Fruit fly (Drosophila melanogaster) whole organism, embryonic: Measurements from ENCODE around the gene Pgd.

Experiments
- CG10321 ChIP-seq: fragments of 200-800 bp; sonication (Bioruptor generic); IDR thresholded peaks from 2 replicates; pipeline ENCODE4 v1.3.6; 2022; ENCODE audit warnings: missing biosample characterization, missing genetic modification characterization
- CG10565 ChIP-seq: fragments of 200-800 bp; sonication (Bioruptor generic); optimal IDR thresholded peaks from 3 replicates; lab custom pipeline; 2016; ENCODE audit warnings: missing biosample characterization, mild to moderate bottlenecking, missing genetic modification characterization
- CG14014 ChIP-seq: fragments of 200-800 bp; sonication (Bioruptor generic); IDR thresholded peaks from 2 replicates; pipeline ENCODE4 v1.3.6; 2022; ENCODE audit warnings: missing biosample characterization, missing genetic modification characterization
- CG14710 ChIP-seq: fragments of 200-800 bp; sonication (Bioruptor generic); optimal IDR thresholded peaks from 3 replicates; lab custom pipeline; 2019; ENCODE audit warnings: missing biosample characterization, mild to moderate bottlenecking, missing genetic modification characterization, moderate library complexity
- CG15073 ChIP-seq: fragments of 200-800 bp; sonication (Bioruptor generic); optimal IDR thresholded peaks from 2 replicates; lab custom pipeline; 2016; ENCODE audit warnings: missing biosample characterization, missing genetic modification characterization
- CG15269 ChIP-seq: fragments of 200-800 bp; sonication (Bioruptor generic); optimal IDR thresholded peaks from 2 replicates; lab custom pipeline; 2018; ENCODE audit warnings: missing biosample characterization, mild to moderate bottlenecking, missing genetic modification characterization, moderate library complexity
- CG15601 ChIP-seq: fragments of 200-800 bp; sonication (Bioruptor generic); optimal IDR thresholded peaks from 3 replicates; lab custom pipeline; 2019; ENCODE audit warnings: missing biosample characterization, mild to moderate bottlenecking, missing genetic modification characterization, moderate library complexity
- CG17186 ChIP-seq: fragments of 200-800 bp; sonication (Bioruptor generic); optimal IDR thresholded peaks from 3 replicates; lab custom pipeline; 2017; ENCODE audit warnings: missing biosample characterization, missing genetic modification reagents, missing genetic modification characterization
- CG18599 ChIP-seq: fragments of 200-800 bp; sonication (Bioruptor generic); optimal IDR thresholded peaks from 3 replicates; lab custom pipeline; 2017; ENCODE audit warnings: missing biosample characterization, missing genetic modification characterization, mild to moderate bottlenecking, moderate library complexity, missing genetic modification reagents
- CG2199 ChIP-seq: fragments of 200-800 bp; sonication (Bioruptor generic); IDR thresholded peaks from 3 replicates; pipeline ENCODE4 v1.3.6; 2022; ENCODE audit warnings: missing biosample characterization, missing genetic modification characterization
- CG30020 ChIP-seq: fragments of 200-800 bp; optimal IDR thresholded peaks from 2 replicates; lab custom pipeline; 2019; ENCODE audit warnings: missing biosample characterization, mild to moderate bottlenecking, missing genetic modification characterization, moderate library complexity
- CG3407 ChIP-seq: fragments of 200-800 bp; sonication (Bioruptor generic); optimal IDR thresholded peaks from 2 replicates; lab custom pipeline; 2018; ENCODE audit warnings: missing biosample characterization, mild to moderate bottlenecking, missing genetic modification characterization
- CG3995 ChIP-seq: fragments of 200-800 bp; sonication (Bioruptor generic); optimal IDR thresholded peaks from 3 replicates; lab custom pipeline; 2016; ENCODE audit warnings: missing biosample characterization, missing genetic modification characterization
- CG6272 ChIP-seq: fragments of 200-800 bp; sonication (Bioruptor generic); IDR thresholded peaks from 2 replicates; pipeline ENCODE4 v1.3.6; 2022; ENCODE audit warnings: missing biosample characterization, missing genetic modification characterization
- CG7987 ChIP-seq: fragments of 200-800 bp; sonication (Bioruptor generic); optimal IDR thresholded peaks from 2 replicates; lab custom pipeline; 2018; ENCODE audit warnings: missing biosample characterization, mild to moderate bottlenecking, missing genetic modification characterization, moderate library complexity
- CG8281 ChIP-seq: fragments of 200-800 bp; sonication (Bioruptor generic); optimal IDR thresholded peaks from 2 replicates; lab custom pipeline; 2018; ENCODE audit warnings: missing biosample characterization, mild to moderate bottlenecking, missing genetic modification characterization, moderate library complexity
- CG8388 ChIP-seq: fragments of 200-800 bp; sonication (Bioruptor generic); optimal IDR thresholded peaks from 2 replicates; lab custom pipeline; 2019; ENCODE audit warnings: missing biosample characterization, mild to moderate bottlenecking, missing genetic modification characterization, moderate library complexity
- CG8765 ChIP-seq: fragments of 200-800 bp; sonication (Bioruptor generic); IDR thresholded peaks from 2 replicates; pipeline ENCODE4 v1.3.6; 2022; ENCODE audit warnings: missing biosample characterization, missing genetic modification characterization
- CG9727 ChIP-seq: fragments of 200-800 bp; sonication (Bioruptor generic); optimal IDR thresholded peaks from 3 replicates; lab custom pipeline; 2017; ENCODE audit warnings: missing biosample characterization, mild to moderate bottlenecking, missing genetic modification characterization
- Dll ChIP-seq: fragments of 200-800 bp; sonication (Bioruptor generic); IDR thresholded peaks from 4 replicates; pipeline ENCODE4 v1.3.6; 2022; ENCODE audit warnings: missing biosample characterization, missing genetic modification characterization; ENCODE audit not compliant: partially characterized antibody
- Dref ChIP-seq: fragments of 200-800 bp; sonication (Bioruptor generic); IDR thresholded peaks from 2 replicates; pipeline ENCODE4 v1.3.6; 2022; ENCODE audit warnings: missing biosample characterization, missing genetic modification characterization
- Gug ChIP-seq: fragments of 200-800 bp; sonication (Bioruptor generic); IDR thresholded peaks from 4 replicates; pipeline ENCODE4 v1.3.6; 2022; ENCODE audit warnings: missing biosample characterization, missing genetic modification characterization
- Kr ChIP-seq: fragments of 200-800 bp; sonication (Bioruptor generic); optimal IDR thresholded peaks from 2 replicates; lab custom pipeline; 2017; ENCODE audit warnings: missing biosample characterization, mild to moderate bottlenecking, missing genetic modification characterization
- MBD-R2 ChIP-seq: fragments of 200-800 bp; sonication (Bioruptor generic); IDR thresholded peaks from 2 replicates; pipeline ENCODE4 v1.3.6; 2022; ENCODE audit warnings: missing biosample characterization, missing genetic modification characterization
- Nf-YA ChIP-seq: fragments of 200-800 bp; sonication (Bioruptor generic); IDR thresholded peaks from 2 replicates; pipeline ENCODE4 v1.3.6; 2022; ENCODE audit warnings: missing biosample characterization, missing genetic modification characterization
- Nf-YB ChIP-seq: fragments of 200-800 bp; sonication (Bioruptor generic); optimal IDR thresholded peaks from 3 replicates; lab custom pipeline; 2019; ENCODE audit warnings: missing biosample characterization, mild to moderate bottlenecking, missing genetic modification characterization, moderate library complexity
- Oaz ChIP-seq: fragments of 200-800 bp; sonication (Bioruptor generic); IDR thresholded peaks from 2 replicates; pipeline ENCODE4 v1.3.6; 2022; ENCODE audit warnings: missing biosample characterization, missing genetic modification characterization
- Side ChIP-seq: fragments of 200-800 bp; sonication (Bioruptor generic); optimal IDR thresholded peaks from 2 replicates; lab custom pipeline; 2016; ENCODE audit warnings: missing biosample characterization, missing genetic modification characterization
- Ssrp ChIP-seq: fragments of 200-800 bp; sonication (Bioruptor generic); optimal IDR thresholded peaks from 2 replicates; lab custom pipeline; 2018; ENCODE audit warnings: missing biosample characterization, mild to moderate bottlenecking, missing genetic modification characterization, moderate library complexity
- Vsx1 ChIP-seq: fragments of 200-800 bp; sonication (Bioruptor generic); optimal IDR thresholded peaks from 2 replicates; lab custom pipeline; 2017; ENCODE audit warnings: missing biosample characterization, mild to moderate bottlenecking, missing genetic modification characterization, missing genetic modification reagents
- ab ChIP-seq: fragments of 200-800 bp; sonication (Bioruptor generic); optimal IDR thresholded peaks from 2 replicates; lab custom pipeline; 2016; ENCODE audit warnings: missing biosample characterization, missing genetic modification characterization
- aop ChIP-seq: fragments of 200-800 bp; sonication (Bioruptor generic); IDR thresholded peaks from 2 replicates; pipeline ENCODE4 v1.3.6; 2022; ENCODE audit warnings: missing biosample characterization, missing genetic modification characterization
- az2 ChIP-seq: fragments of 200-800 bp; sonication (Bioruptor generic); optimal IDR thresholded peaks from 3 replicates; lab custom pipeline; 2016; ENCODE audit warnings: missing biosample characterization, missing genetic modification characterization
- cato ChIP-seq: fragments of 200-800 bp; sonication (Bioruptor generic); optimal IDR thresholded peaks from 2 replicates; lab custom pipeline; 2016; ENCODE audit warnings: missing biosample characterization, missing genetic modification characterization, borderline replicate concordance
- caup ChIP-seq: fragments of 200-800 bp; sonication (Bioruptor generic); optimal IDR thresholded peaks from 3 replicates; lab custom pipeline; 2017; ENCODE audit warnings: missing biosample characterization, mild to moderate bottlenecking, missing genetic modification characterization, moderate library complexity; ENCODE audit not compliant: severe bottlenecking
- cg ChIP-seq: fragments of 200-800 bp; sonication (Bioruptor generic); optimal IDR thresholded peaks from 3 replicates; lab custom pipeline; 2019; ENCODE audit warnings: missing biosample characterization, mild to moderate bottlenecking, missing genetic modification characterization, moderate library complexity
- ci ChIP-seq: fragments of 200-800 bp; sonication (Bioruptor generic); IDR thresholded peaks from 3 replicates; pipeline ENCODE4 v1.3.6; 2022; ENCODE audit warnings: missing biosample characterization, missing genetic modification characterization
- esg ChIP-seq: fragments of 200-800 bp; sonication (Bioruptor generic); conservative IDR thresholded peaks from 2 replicates; pipeline ENCODE4 v1.3.6; 2022; ENCODE audit warnings: missing biosample characterization, missing genetic modification characterization
- ewg ChIP-seq: fragments of 200-800 bp; sonication (Bioruptor generic); optimal IDR thresholded peaks from 3 replicates; lab custom pipeline; 2017; ENCODE audit warnings: mild to moderate bottlenecking, missing biosample characterization, missing genetic modification reagents, missing genetic modification characterization
- insv ChIP-seq, 2 experiments: fragments of 200-800 bp; sonication (Bioruptor generic); optimal IDR thresholded peaks; 3 replicates each; lab custom pipeline; 2016 to 2018; ENCODE audit warnings: missing biosample characterization in 2 of 2, missing genetic modification characterization in 2 of 2
- jing ChIP-seq: fragments of 200-800 bp; sonication (Bioruptor generic); optimal IDR thresholded peaks from 2 replicates; lab custom pipeline; 2018; ENCODE audit warnings: missing biosample characterization, mild to moderate bottlenecking, missing genetic modification characterization
- psq ChIP-seq: fragments of 200-800 bp; sonication (Bioruptor generic); optimal IDR thresholded peaks from 2 replicates; lab custom pipeline; 2017; ENCODE audit warnings: missing biosample characterization, missing genetic modification characterization
- sens-2 ChIP-seq: fragments of 200-800 bp; sonication (Bioruptor generic); IDR thresholded peaks from 2 replicates; pipeline ENCODE4 v1.3.6; 2022; ENCODE audit warnings: missing biosample characterization, missing genetic modification characterization
- sim ChIP-seq: fragments of 200-800 bp; sonication (Bioruptor generic); IDR thresholded peaks from 2 replicates; pipeline ENCODE4 v1.3.6; 2022; ENCODE audit warnings: missing biosample characterization, missing genetic modification characterization
- tin ChIP-seq: fragments of 200-800 bp; sonication (Bioruptor generic); optimal IDR thresholded peaks from 3 replicates; lab custom pipeline; 2016; ENCODE audit warnings: missing biosample characterization, missing genetic modification characterization
- trh ChIP-seq: fragments of 200-800 bp; sonication (Bioruptor generic); optimal IDR thresholded peaks from 2 replicates; lab custom pipeline; 2016; ENCODE audit warnings: missing biosample characterization, missing genetic modification characterization
- tup ChIP-seq: fragments of 200-800 bp; sonication (Bioruptor generic); optimal IDR thresholded peaks from 2 replicates; lab custom pipeline; 2016; ENCODE audit warnings: missing biosample characterization, mild to moderate bottlenecking, missing genetic modification characterization, moderate library complexity
- z ChIP-seq: fragments of 200-800 bp; sonication (Bioruptor generic); IDR thresholded peaks from 3 replicates; pipeline ENCODE4 v1.3.6; 2022; ENCODE audit warnings: missing biosample characterization, missing genetic modification characterization
- zfh2 ChIP-seq: fragments of 200-800 bp; sonication (Bioruptor generic); optimal IDR thresholded peaks from 2 replicates; lab custom pipeline; 2016; ENCODE audit warnings: missing biosample characterization, missing genetic modification characterization

Pgd gene

DNA sequence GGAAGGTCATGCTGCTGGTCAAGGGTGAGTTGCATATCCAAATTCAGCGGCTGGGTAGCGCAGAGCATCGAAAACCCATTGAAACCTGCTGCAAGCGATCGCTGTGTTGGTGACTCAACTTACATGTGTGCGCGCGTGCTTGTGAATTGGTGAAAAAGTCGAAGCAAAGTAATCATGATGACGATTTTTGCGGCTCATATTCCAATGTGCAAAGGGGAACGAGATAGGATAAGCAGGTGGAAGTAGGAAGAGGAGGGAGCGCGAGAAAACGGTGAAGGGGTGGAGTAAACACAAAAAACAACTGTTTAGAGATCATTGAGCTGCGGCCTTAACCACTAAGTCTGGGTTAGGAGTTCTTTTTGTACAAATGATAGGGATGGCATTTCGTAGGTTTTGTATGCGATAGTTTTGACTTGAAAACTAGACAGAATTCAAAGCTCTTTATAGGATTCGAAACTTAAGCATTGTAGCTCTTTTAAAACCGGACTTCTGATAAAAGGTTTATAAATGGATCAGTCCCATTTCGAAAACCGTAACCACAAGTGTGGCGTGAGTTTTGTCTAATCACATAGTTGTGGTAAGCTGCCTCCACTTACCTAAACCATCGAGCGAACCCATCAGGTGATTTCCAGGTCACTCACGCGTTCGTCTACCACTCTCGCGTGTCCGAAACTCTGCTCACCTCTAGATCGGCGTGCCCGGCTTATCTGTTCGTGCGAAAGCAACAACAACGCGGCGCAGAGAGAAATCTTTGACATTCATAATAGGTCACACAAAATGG is 944 bp downstream of the Pgd start (continued):
- TF ChIP-seq Vsx1 (no peak), esg (GFP tag; lab: Robert Waterston, UW) (0 out of 2 replicates have a peak, but pooled peaks have one; percentile 35), CG2199 (GFP tag; lab: Robert Waterston, UW) (no peak), CG14014 (GFP tag; lab: Robert Waterston, UW) (peak; percentile 27; the same call in 1 of the 2 replicates), jing (GFP tag; lab: Kevin White, UChicago) (peak; percentile 0), CG14710 (tag; lab: Kevin White, UChicago) (peak; percentile 2), Dref (GFP tag; lab: Robert Waterston, UW) (no peak), tup (GFP tag; lab: Kevin White, UChicago) (no peak), CG3995 (GFP tag; lab: Kevin White, UChicago) (peak; percentile 73), CG8281 (no peak), Ssrp (tag; lab: Kevin White, UChicago) (peak; percentile 16), CG30020 (tag; lab: Kevin White, UChicago) (no peak), CG8765 (GFP tag; lab: Robert Waterston, UW) (no peak), CG18599 (GFP tag; lab: Kevin White, UChicago) (peak; percentile 64), sim (no peak), Nf-YA (no peak), CG15601 (tag; lab: Kevin White, UChicago) (no peak), Side (peak; percentile 9), CG17186 (GFP tag; lab: Kevin White, UChicago) (no peak), CG15269 (peak; percentile 58), ci (GFP tag; lab: Robert Waterston, UW) (peak; percentile 49; the same call in 1 of the 3 replicates), trh (GFP tag; lab: Kevin White, UChicago) (no peak), az2 (GFP tag; lab: Kevin White, UChicago) (no peak), caup (GFP tag; lab: Kevin White, UChicago) (peak; percentile 7), ab (GFP tag; lab: Kevin White, UChicago) (no peak), CG8388 (GFP tag; lab: Kevin White, UChicago) (no peak), CG9727 (GFP tag; lab: Kevin White, UChicago) (peak; percentile 60), Nf-YB (GFP tag; lab: Kevin White, UChicago) (no peak), CG10321 (GFP tag; lab: Robert Waterston, UW) (no peak), CG3407 (GFP tag; lab: Kevin White, UChicago) (no peak), zfh2 (GFP tag; lab: Kevin White, UChicago) (peak; percentile 60), MBD-R2 (GFP tag; lab: Robert Waterston, UW) (no peak; the same call in none of the 2 replicates), ewg (GFP tag; lab: Kevin White, UChicago) (no peak), z (GFP tag; lab: Robert Waterston, UW) (no peak), Gug (GFP tag; lab: Robert Waterston, UW) (peak; percentile 30; the same call in 1 of the 4 replicates), CG6272 (GFP tag; lab: Robert Waterston, UW) (peak; percentile 59; the same call in 1 of the 2 replicates), CG10565 (GFP tag; lab: Kevin White, UChicago) (no peak), tin (peak; percentile 4), CG15073 (GFP tag; lab: Kevin White, UChicago) (no peak), Oaz (GFP tag; lab: Robert Waterston, UW) (no peak), Kr (no peak), cato (GFP tag; lab: Kevin White, UChicago) (no peak), psq (no peak), insv (GFP tag; optimal IDR thresholded peaks at IDR 0.05; lab: Kevin White, UChicago) (peak in 1 of 2 experiments; percentile 23), Dll (GFP tag; lab: Robert Waterston, UW) (peak; percentile 90), aop (GFP tag; lab: Robert Waterston, UW) (no peak), cg (peak; percentile 41), CG7987 (GFP tag; lab: Kevin White, UChicago) (no peak), sens-2 (no peak)
